Fruit fly (Drosophila melanogaster) whole organism, embryonic: Measurements from ENCODE around the gene anox.

ENCODE experiments used
- Ada2b ChIP-seq: fragments of 200-800 bp; sonication (Bioruptor generic); IDR thresholded peaks from 2 replicates; pipeline ENCODE4 v1.3.6; 2022; ENCODE audit warnings: missing biosample characterization, missing genetic modification characterization
- Atf6 ChIP-seq: fragments of 200-800 bp; sonication (Bioruptor generic); IDR thresholded peaks from 2 replicates; pipeline ENCODE4 v1.3.6; 2022; ENCODE audit warnings: missing biosample characterization, missing genetic modification characterization
- B-H1 ChIP-seq: fragments of 200-800 bp; sonication (Bioruptor generic); IDR thresholded peaks from 3 replicates; pipeline ENCODE4 v1.3.6; 2022; ENCODE audit warnings: missing biosample characterization, missing genetic modification characterization
- Bgb ChIP-seq: fragments of 200-800 bp; sonication (Bioruptor generic); IDR thresholded peaks from 2 replicates; pipeline ENCODE4 v1.3.6; 2022; ENCODE audit warnings: missing biosample characterization, missing genetic modification characterization; ENCODE audit not compliant: partially characterized antibody
- Bteb2 ChIP-seq: fragments of 200-800 bp; sonication (Bioruptor generic); optimal IDR thresholded peaks from 2 replicates; lab custom pipeline; 2016; ENCODE audit warnings: missing biosample characterization, missing genetic modification characterization
- CG10147 ChIP-seq: fragments of 200-800 bp; sonication (Bioruptor generic); optimal IDR thresholded peaks from 2 replicates; lab custom pipeline; 2019; ENCODE audit warnings: missing biosample characterization, mild to moderate bottlenecking, missing genetic modification characterization, moderate library complexity
- CG1024 ChIP-seq: fragments of 200-800 bp; sonication (Bioruptor generic); IDR thresholded peaks from 2 replicates; pipeline ENCODE4 v1.3.6; 2022; ENCODE audit warnings: missing biosample characterization, missing genetic modification characterization
- CG10267 ChIP-seq: fragments of 200-800 bp; sonication (Bioruptor generic); optimal IDR thresholded peaks from 2 replicates; lab custom pipeline; 2018; ENCODE audit warnings: missing biosample characterization, mild to moderate bottlenecking, missing genetic modification characterization, moderate library complexity
- CG10979 ChIP-seq: fragments of 200-800 bp; sonication (Bioruptor generic); optimal IDR thresholded peaks from 2 replicates; lab custom pipeline; 2018; ENCODE audit warnings: missing biosample characterization, mild to moderate bottlenecking, missing genetic modification characterization, moderate library complexity
- CG11085 ChIP-seq: fragments of 200-800 bp; sonication (Bioruptor generic); IDR thresholded peaks from 2 replicates; pipeline ENCODE4 v1.3.6; 2022; ENCODE audit warnings: missing biosample characterization, missing genetic modification characterization
- CG11695 ChIP-seq: fragments of 200-800 bp; sonication (Bioruptor generic); IDR thresholded peaks from 3 replicates; pipeline ENCODE4 v1.3.6; 2022; ENCODE audit warnings: missing biosample characterization, missing genetic modification characterization
- CG12769 ChIP-seq: fragments of 200-800 bp; sonication (Bioruptor generic); optimal IDR thresholded peaks from 2 replicates; lab custom pipeline; 2019; ENCODE audit warnings: missing biosample characterization, mild to moderate bottlenecking, missing genetic modification characterization, moderate library complexity
- CG14860 ChIP-seq: fragments of 200-800 bp; sonication (Bioruptor generic); IDR thresholded peaks from 3 replicates; pipeline ENCODE4 v1.3.6; 2022; ENCODE audit warnings: missing biosample characterization, missing genetic modification characterization; ENCODE audit not compliant: partially characterized antibody
- CG15514 ChIP-seq: fragments of 200-800 bp; sonication (Bioruptor generic); optimal IDR thresholded peaks from 3 replicates; lab custom pipeline; 2017; ENCODE audit warnings: missing biosample characterization, missing genetic modification characterization, mild to moderate bottlenecking, moderate library complexity, missing genetic modification reagents
- CG1603 ChIP-seq: fragments of 200-800 bp; sonication (Bioruptor generic); optimal IDR thresholded peaks from 2 replicates; lab custom pipeline; 2019; ENCODE audit warnings: missing biosample characterization, mild to moderate bottlenecking, missing genetic modification characterization, moderate library complexity
- CG16813 ChIP-seq: fragments of 200-800 bp; sonication (Bioruptor generic); IDR thresholded peaks from 3 replicates; pipeline ENCODE4 v1.3.6; 2022; ENCODE audit warnings: missing biosample characterization, missing genetic modification characterization; ENCODE audit not compliant: partially characterized antibody
- CG17829 ChIP-seq: fragments of 200-800 bp; optimal IDR thresholded peaks from 2 replicates; lab custom pipeline; 2019; ENCODE audit warnings: missing biosample characterization, mild to moderate bottlenecking, missing genetic modification characterization, moderate library complexity
- CG18764 ChIP-seq: fragments of 200-800 bp; sonication (Bioruptor generic); optimal IDR thresholded peaks from 3 replicates; lab custom pipeline; 2016; ENCODE audit warnings: missing biosample characterization, missing genetic modification characterization
- CG3995 ChIP-seq: fragments of 200-800 bp; sonication (Bioruptor generic); optimal IDR thresholded peaks from 3 replicates; lab custom pipeline; 2016; ENCODE audit warnings: missing biosample characterization, missing genetic modification characterization
- CG4328 ChIP-seq: fragments of 200-800 bp; sonication (Bioruptor generic); optimal IDR thresholded peaks from 3 replicates; lab custom pipeline; 2017; ENCODE audit warnings: missing biosample characterization, missing genetic modification reagents, missing genetic modification characterization
- CG6272 ChIP-seq: fragments of 200-800 bp; sonication (Bioruptor generic); IDR thresholded peaks from 2 replicates; pipeline ENCODE4 v1.3.6; 2022; ENCODE audit warnings: missing biosample characterization, missing genetic modification characterization
- CG7928 ChIP-seq: fragments of 200-800 bp; sonication (Bioruptor generic); optimal IDR thresholded peaks from 2 replicates; lab custom pipeline; 2017; ENCODE audit warnings: missing biosample characterization, mild to moderate bottlenecking, missing genetic modification characterization
- CG9215 ChIP-seq: fragments of 200-800 bp; sonication (Bioruptor generic); IDR thresholded peaks from 2 replicates; pipeline ENCODE4 v1.3.6; 2022; ENCODE audit warnings: missing biosample characterization, missing genetic modification characterization
- Chrac-16 ChIP-seq: fragments of 200-800 bp; sonication (Bioruptor generic); optimal IDR thresholded peaks from 3 replicates; lab custom pipeline; 2016; ENCODE audit warnings: missing biosample characterization, missing genetic modification characterization
- Dip3 ChIP-seq: fragments of 200-800 bp; sonication (Bioruptor generic); optimal IDR thresholded peaks from 3 replicates; lab custom pipeline; 2016; ENCODE audit warnings: missing biosample characterization, missing genetic modification characterization
- HLHmδ ChIP-seq: fragments of 200-800 bp; sonication (Bioruptor generic); optimal IDR thresholded peaks from 2 replicates; lab custom pipeline; 2018; ENCODE audit warnings: missing biosample characterization, mild to moderate bottlenecking, missing genetic modification characterization, moderate library complexity
- Hsf ChIP-seq: fragments of 200-800 bp; sonication (Bioruptor generic); optimal IDR thresholded peaks from 3 replicates; lab custom pipeline; 2016; ENCODE audit warnings: missing biosample characterization, missing genetic modification characterization
- Jarid2 ChIP-seq: fragments of 200-800 bp; sonication (Bioruptor generic); optimal IDR thresholded peaks from 3 replicates; lab custom pipeline; 2017; ENCODE audit warnings: mild to moderate bottlenecking, missing biosample characterization, missing genetic modification reagents, missing genetic modification characterization
- Lim3 ChIP-seq: fragments of 200-800 bp; sonication (Bioruptor generic); IDR thresholded peaks from 2 replicates; pipeline ENCODE4 v1.3.6; 2022; ENCODE audit warnings: missing biosample characterization, missing genetic modification characterization
- Nf-YA ChIP-seq: fragments of 200-800 bp; sonication (Bioruptor generic); IDR thresholded peaks from 2 replicates; pipeline ENCODE4 v1.3.6; 2022; ENCODE audit warnings: missing biosample characterization, missing genetic modification characterization
- Oli ChIP-seq: fragments of 200-800 bp; sonication (Bioruptor generic); optimal IDR thresholded peaks from 2 replicates; lab custom pipeline; 2018; ENCODE audit warnings: missing biosample characterization, mild to moderate bottlenecking, missing genetic modification characterization, moderate library complexity
- Optix ChIP-seq: fragments of 200-800 bp; sonication (Bioruptor generic); IDR thresholded peaks from 3 replicates; pipeline ENCODE4 v1.3.6; 2022; ENCODE audit warnings: missing biosample characterization, missing genetic modification characterization
- Scr ChIP-seq: fragments of 200-800 bp; sonication (Bioruptor generic); IDR thresholded peaks from 2 replicates; pipeline ENCODE4 v1.3.6; 2022; ENCODE audit warnings: missing biosample characterization, missing genetic modification characterization; ENCODE audit not compliant: partially characterized antibody
- aop ChIP-seq: fragments of 200-800 bp; sonication (Bioruptor generic); IDR thresholded peaks from 2 replicates; pipeline ENCODE4 v1.3.6; 2022; ENCODE audit warnings: missing biosample characterization, missing genetic modification characterization
- ash1 ChIP-seq: fragments of 200-800 bp; sonication (Bioruptor generic); optimal IDR thresholded peaks from 2 replicates; lab custom pipeline; 2018; ENCODE audit warnings: missing biosample characterization, mild to moderate bottlenecking, missing genetic modification characterization
- az2 ChIP-seq: fragments of 200-800 bp; sonication (Bioruptor generic); optimal IDR thresholded peaks from 3 replicates; lab custom pipeline; 2016; ENCODE audit warnings: missing biosample characterization, missing genetic modification characterization
- bsh ChIP-seq, 2 experiments: fragments of 200-800 bp; sonication (Bioruptor generic); optimal IDR thresholded peaks; 2 replicates each; lab custom pipeline; 2017 to 2018; ENCODE audit warnings: mild to moderate bottlenecking in 2 of 2, missing biosample characterization in 2 of 2, missing genetic modification characterization in 2 of 2, moderate library complexity in 1 of 2
- btn ChIP-seq: fragments of 200-800 bp; sonication (Bioruptor generic); optimal IDR thresholded peaks from 2 replicates; lab custom pipeline; 2016; ENCODE audit warnings: missing biosample characterization, missing genetic modification characterization
- cad ChIP-seq: fragments of >200 bp; optimal IDR thresholded peaks from 2 replicates; lab custom pipeline; 2017; ENCODE audit warnings: missing biosample characterization, missing genetic modification characterization
- dmrt99B ChIP-seq: fragments of 200-800 bp; sonication (Bioruptor generic); optimal IDR thresholded peaks from 2 replicates; lab custom pipeline; 2018; ENCODE audit warnings: missing biosample characterization, mild to moderate bottlenecking, missing genetic modification characterization, moderate library complexity
- ftz-f1 ChIP-seq: fragments of 200-800 bp; sonication (Bioruptor generic); optimal IDR thresholded peaks from 2 replicates; lab custom pipeline; 2016; ENCODE audit warnings: missing biosample characterization, missing genetic modification characterization
- grau ChIP-seq: fragments of 200-800 bp; optimal IDR thresholded peaks from 3 replicates; lab custom pipeline; 2019; ENCODE audit warnings: missing biosample characterization, mild to moderate bottlenecking, missing genetic modification characterization, moderate library complexity
- ham ChIP-seq: fragments of 200-800 bp; sonication (Bioruptor generic); IDR thresholded peaks from 2 replicates; pipeline ENCODE4 v1.3.6; 2022; ENCODE audit warnings: missing biosample characterization, missing genetic modification characterization
- kah ChIP-seq: fragments of 200-800 bp; sonication (Bioruptor generic); optimal IDR thresholded peaks from 2 replicates; lab custom pipeline; 2018; ENCODE audit warnings: missing biosample characterization, mild to moderate bottlenecking, missing genetic modification characterization
- org-1 ChIP-seq: fragments of 200-800 bp; sonication (Bioruptor generic); optimal IDR thresholded peaks from 2 replicates; lab custom pipeline; 2017; ENCODE audit warnings: missing biosample characterization, missing genetic modification characterization
- phol ChIP-seq: fragments of 200-800 bp; sonication (Bioruptor generic); optimal IDR thresholded peaks from 3 replicates; lab custom pipeline; 2018; ENCODE audit warnings: missing biosample characterization, mild to moderate bottlenecking, missing genetic modification characterization, moderate library complexity
- scrt ChIP-seq: fragments of 200-800 bp; sonication (Bioruptor generic); optimal IDR thresholded peaks from 2 replicates; lab custom pipeline; 2018; ENCODE audit warnings: missing biosample characterization, mild to moderate bottlenecking, missing genetic modification characterization, moderate library complexity
- slbo ChIP-seq: fragments of 200-800 bp; sonication (Bioruptor generic); IDR thresholded peaks from 2 replicates; pipeline ENCODE4 v1.3.6; 2022; ENCODE audit warnings: missing biosample characterization, missing genetic modification characterization
- so ChIP-seq: fragments of 200-800 bp; sonication (Bioruptor generic); IDR thresholded peaks from 3 replicates; pipeline ENCODE4 v1.3.6; 2022; ENCODE audit warnings: missing biosample characterization, missing genetic modification characterization
- zen ChIP-seq: fragments of 200-800 bp; sonication (Bioruptor generic); optimal IDR thresholded peaks from 3 replicates; lab custom pipeline; 2018; ENCODE audit warnings: missing biosample characterization, mild to moderate bottlenecking, missing genetic modification characterization, moderate library complexity
- zf30C ChIP-seq: fragments of 200-800 bp; sonication (Bioruptor generic); optimal IDR thresholded peaks from 3 replicates; lab custom pipeline; 2018; ENCODE audit warnings: missing biosample characterization, mild to moderate bottlenecking, missing genetic modification characterization
- zfh2 ChIP-seq: fragments of 200-800 bp; sonication (Bioruptor generic); optimal IDR thresholded peaks from 2 replicates; lab custom pipeline; 2016; ENCODE audit warnings: missing biosample characterization, missing genetic modification characterization

Gene anox

dm6 chrX:21315852-21316251 is 3.2 kb downstream of the anox start, which contains the start of gene Rpt6 (continued):
- TF ChIP-seq Oli (tag; lab: Kevin White, UChicago) (no peak), org-1 (GFP tag; lab: Kevin White, UChicago) (no peak), Ada2b (GFP tag; lab: Robert Waterston, UW) (no peak), CG10267 (tag; lab: Kevin White, UChicago) (peak; percentile 27), Scr (GFP tag; lab: Robert Waterston, UW) (peak; percentile 73), phol (peak; percentile 47), Chrac-16 (GFP tag; lab: Kevin White, UChicago) (no peak), Dip3 (GFP tag; lab: Kevin White, UChicago) (no peak), CG6272 (GFP tag; lab: Robert Waterston, UW) (no peak), Hsf (GFP tag; lab: Kevin White, UChicago) (no peak), CG3995 (GFP tag; lab: Kevin White, UChicago) (no peak), Optix (GFP tag; lab: Robert Waterston, UW) (no peak), CG10979 (tag; lab: Kevin White, UChicago) (no peak), aop (GFP tag; lab: Robert Waterston, UW) (no peak), Lim3 (no peak), CG10147 (GFP tag; lab: Kevin White, UChicago) (no peak), Bteb2 (no peak), CG1603 (tag; lab: Kevin White, UChicago) (peak; percentile 64), ftz-f1 (GFP tag; lab: Kevin White, UChicago) (no peak), zen (tag; lab: Kevin White, UChicago) (no peak), cad (no peak), scrt (no peak), CG1024 (GFP tag; lab: Robert Waterston, UW) (no peak), zfh2 (GFP tag; lab: Kevin White, UChicago) (no peak), ash1 (GFP tag; lab: Kevin White, UChicago) (no peak), CG4328 (GFP tag; lab: Kevin White, UChicago) (no peak), CG14860 (GFP tag; lab: Robert Waterston, UW) (peak; percentile 60; the same call in 2 of the 3 replicates), Jarid2 (GFP tag; lab: Kevin White, UChicago) (no peak), dmrt99B (tag; lab: Kevin White, UChicago) (no peak), ham (no peak), az2 (no peak), CG11695 (GFP tag; lab: Robert Waterston, UW) (no peak), CG12769 (tag; lab: Kevin White, UChicago) (no peak), btn (GFP tag; lab: Kevin White, UChicago) (no peak), Nf-YA (GFP tag; lab: Robert Waterston, UW) (no peak), bsh (GFP tag; optimal IDR thresholded peaks at IDR 0.05; lab: Kevin White, UChicago) (no peak), CG16813 (GFP tag; lab: Robert Waterston, UW) (peak; percentile 69), so (GFP tag; lab: Robert Waterston, UW) (no peak), slbo (GFP tag; lab: Robert Waterston, UW) (0 out of 2 replicates have a peak, but pooled peaks have one; percentile 4), CG11085 (GFP tag; lab: Robert Waterston, UW) (no peak), Atf6 (GFP tag; lab: Robert Waterston, UW) (no peak), CG9215 (GFP tag; lab: Robert Waterston, UW) (no peak), HLHmδ (no peak), B-H1 (GFP tag; lab: Robert Waterston, UW) (no peak), Bgb (peak; percentile 81), CG18764 (GFP tag; lab: Kevin White, UChicago) (no peak), kah (GFP tag; lab: Kevin White, UChicago) (no peak), zf30C (no peak), CG17829 (tag; lab: Kevin White, UChicago) (no peak), CG7928 (GFP tag; lab: Kevin White, UChicago) (no peak), grau (tag; lab: Kevin White, UChicago) (no peak), CG15514 (GFP tag; lab: Kevin White, UChicago) (peak; percentile 50)
